Worm (Caenorhabditis elegans) whole organism, L2 larva: Measurements from ENCODE around the gene R03H10.7.

ENCODE experiments used
- R02D3.7 ChIP-seq: fragments of 150-350 bp; optimal IDR thresholded peaks from 2 replicates; lab custom pipeline; 2014; ENCODE audit warnings: missing biosample characterization, missing genetic modification characterization

R03H10.7 gene

ce11 chrII:4129450-4129849 is 49.3 kb downstream of the R03H10.7 start:
- no peak for TF ChIP-seq R02D3.7 (tag; lab: Kevin White, UChicago)
